Fruit fly (Drosophila melanogaster) whole organism: ENCODE measurements around the gene CG11980.

Source experiments
- CG8478 ChIP-seq: fragments of >200 bp; optimal IDR thresholded peaks from 2 replicates; lab custom pipeline; 2018; ENCODE audit warnings: inconsistent platforms
- Dll ChIP-seq: fragments of >200 bp; optimal IDR thresholded peaks from 2 replicates; lab custom pipeline; 2017
- EcR ChIP-seq, 2 experiments: fragments of >200 bp; optimal IDR thresholded peaks; 2 replicates each; lab custom pipeline; 2017; ENCODE audit warnings: missing biosample characterization in 2 of 2, missing genetic modification characterization in 2 of 2, missing genetic modification reagents in 2 of 2
- pan ChIP-seq: fragments of >200 bp; optimal IDR thresholded peaks from 2 replicates; lab custom pipeline; 2017
- psq ChIP-seq: fragments of >200 bp; optimal IDR thresholded peaks from 2 replicates; lab custom pipeline; 2017
- usp ChIP-seq: fragments of >200 bp; optimal IDR thresholded peaks from 2 replicates; lab custom pipeline; 2017; ENCODE audit warnings: missing biosample characterization, missing genetic modification characterization, mixed read lengths

dm6 chr3R:8970707-8971106, 33.1 kb upstream of the CG11980 start:
- TF ChIP-seq CG8478 (no peak), usp (GFP tag; lab: Kevin White, UChicago) (no peak), EcR (GFP tag; optimal IDR thresholded peaks at IDR 0.05; lab: Kevin White, UChicago) (no peak), psq (lab: Kevin White, UChicago) (no peak), pan (lab: Kevin White, UChicago) (no peak), Dll (lab: Kevin White, UChicago) (no peak)
